Worm (Caenorhabditis elegans) whole organism, midembryonic: Measurements from ENCODE around the gene upb-1.

Source experiments
- T22C8.4 ChIP-seq: fragments of 200-800 bp; sonication (Bioruptor generic); IDR thresholded peaks from 2 replicates; pipeline ENCODE4 v1.3.6; 2022; ENCODE audit warnings: missing genetic modification characterization, missing compliant biosample characterization
- cog-1 ChIP-seq: sonication (generic microtip); optimal IDR thresholded peaks from 2 replicates; lab custom pipeline; 2016; ENCODE audit warnings: missing genetic modification characterization, missing compliant biosample characterization
- flt-1 ChIP-seq: fragments of 200-800 bp; sonication (Bioruptor generic); IDR thresholded peaks from 2 replicates; pipeline ENCODE4 v1.3.6; 2022; ENCODE audit warnings: missing genetic modification characterization, missing compliant biosample characterization
- klf-2 ChIP-seq: fragments of 200-800 bp; sonication (Bioruptor generic); conservative IDR thresholded peaks from 2 replicates; pipeline ENCODE4 v1.3.6; 2022; ENCODE audit warnings: missing genetic modification reagents, missing genetic modification characterization, missing compliant biosample characterization
- med-1 ChIP-seq: sonication (generic microtip); optimal IDR thresholded peaks from 2 replicates; lab custom pipeline; 2017; ENCODE audit warnings: missing genetic modification characterization, mild to moderate bottlenecking, missing compliant biosample characterization, antibody characterized with exemption, missing genetic modification reagents; ENCODE audit not compliant: insufficient read depth
- ref-1 ChIP-seq: fragments of 200-800 bp; sonication (Bioruptor generic); conservative IDR thresholded peaks from 2 replicates; pipeline ENCODE4 v1.3.6; 2022; ENCODE audit warnings: missing genetic modification reagents, missing genetic modification characterization, missing compliant biosample characterization
- tab-1 ChIP-seq: fragments of 200-800 bp; sonication (Bioruptor generic); IDR thresholded peaks from 2 replicates; pipeline ENCODE4 v1.3.6; 2022; ENCODE audit warnings: missing genetic modification characterization, missing compliant biosample characterization
- ztf-23 ChIP-seq: fragments of 200-800 bp; sonication (Bioruptor generic); IDR thresholded peaks from 2 replicates; pipeline ENCODE4 v1.3.6; 2022; ENCODE audit warnings: missing genetic modification reagents, missing genetic modification characterization, missing compliant biosample characterization
- ztf-29 ChIP-seq: fragments of 200-800 bp; sonication (Bioruptor generic); IDR thresholded peaks from 2 replicates; pipeline ENCODE4 v1.3.6; 2022; ENCODE audit warnings: missing genetic modification reagents, missing genetic modification characterization, missing compliant biosample characterization

- TF ChIP-seq tab-1: no peak
- TF ChIP-seq flt-1 (GFP tag; lab: Robert Waterston, UW): no peak
- no peak for TF ChIP-seq ref-1
- no peak for TF ChIP-seq ztf-29 (GFP tag; lab: Robert Waterston, UW)
- no peak for TF ChIP-seq med-1
- TF ChIP-seq klf-2: no peak
- no peak for TF ChIP-seq ztf-23
- TF ChIP-seq cog-1: no peak
- TF ChIP-seq T22C8.4 (GFP tag; lab: Robert Waterston, UW): no peak
These were observed 27.7 kb downstream of the upb-1 start, which contains the start of gene F13H8.12 for ce11 chrII:6262222-6262621.
